Worm (Caenorhabditis elegans): Measurements from ENCODE around the gene F14F3.5.

Gene F14F3.5

DNA sequence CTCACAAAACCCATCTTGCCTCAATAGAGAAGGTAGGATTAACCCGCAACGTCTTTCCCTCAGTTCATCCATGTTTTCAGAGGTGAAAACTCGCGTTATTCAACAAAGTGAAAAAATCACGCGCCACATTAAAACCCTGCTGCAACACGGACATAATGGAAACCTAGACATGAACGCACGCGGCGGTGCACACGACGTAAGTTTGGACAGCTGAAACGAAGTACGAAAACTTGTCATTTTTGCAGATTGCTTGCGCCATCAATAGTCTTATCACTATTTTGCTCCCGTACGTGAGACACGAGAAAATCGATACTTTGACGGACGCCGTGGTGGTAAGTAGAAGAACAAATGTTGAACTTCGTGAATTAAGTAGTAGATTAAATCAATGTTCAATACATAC lies 1.6 kb downstream of the F14F3.5 start (continued):
- no peak for TF ChIP-seq ceh-28 (tag; optimal IDR thresholded peaks at IDR 0.05)
- TF ChIP-seq dve-1 (tag; optimal IDR thresholded peaks at IDR 0.05; ENCODE audit: insufficient read depth), result peak; percentile 50
- TF ChIP-seq tag-97 (GFP tag; IDR thresholded peaks at IDR 0.05), result no peak
- TF ChIP-seq F37D6.2 (tag; optimal IDR thresholded peaks at IDR 0.05), result no peak
- TF ChIP-seq Y5F2A.4 (GFP tag; optimal IDR thresholded peaks at IDR 0.05), result no peak
- peak; percentile 58 for TF ChIP-seq hlh-11 (tag; optimal IDR thresholded peaks at IDR 0.05)
- TF ChIP-seq Y105C5A.15 (GFP tag; IDR thresholded peaks at IDR 0.05), result no peak
- no peak for TF ChIP-seq php-3 (GFP tag; IDR thresholded peaks at IDR 0.05)
- TF ChIP-seq T26A8.4 (GFP tag; IDR thresholded peaks at IDR 0.05), result no peak
- TF ChIP-seq F10B5.3 (tag; optimal IDR thresholded peaks at IDR 0.05), result no peak
- no peak for TF ChIP-seq rbr-2 (tag; optimal IDR thresholded peaks at IDR 0.05)
- TF ChIP-seq nhr-11 (tag; optimal IDR thresholded peaks at IDR 0.05), result no peak
- no peak for TF ChIP-seq zag-1 (tag; optimal IDR thresholded peaks at IDR 0.05)
- no peak for TF ChIP-seq daf-16 (GFP tag; optimal IDR thresholded peaks at IDR 0.05)
- TF ChIP-seq daf-16 (tag; optimal IDR thresholded peaks at IDR 0.05), result peak; percentile 57
- no peak for TF ChIP-seq aly-2 (tag; optimal IDR thresholded peaks at IDR 0.05)
- TF ChIP-seq zip-2 (tag; optimal IDR thresholded peaks at IDR 0.05), result no peak
- TF ChIP-seq unc-130 (GFP tag; optimal IDR thresholded peaks at IDR 0.05), result no peak
- TF ChIP-seq hlh-30 (tag; optimal IDR thresholded peaks at IDR 0.05; ENCODE audit: insufficient read depth), result peak; percentile 67
- TF ChIP-seq ceh-82 (tag; optimal IDR thresholded peaks at IDR 0.05), result no peak
- no peak for TF ChIP-seq egl-43 (GFP tag; IDR thresholded peaks at IDR 0.05)
- no peak for TF ChIP-seq Y75B8A.6 (GFP tag; IDR thresholded peaks at IDR 0.05)

DNA sequence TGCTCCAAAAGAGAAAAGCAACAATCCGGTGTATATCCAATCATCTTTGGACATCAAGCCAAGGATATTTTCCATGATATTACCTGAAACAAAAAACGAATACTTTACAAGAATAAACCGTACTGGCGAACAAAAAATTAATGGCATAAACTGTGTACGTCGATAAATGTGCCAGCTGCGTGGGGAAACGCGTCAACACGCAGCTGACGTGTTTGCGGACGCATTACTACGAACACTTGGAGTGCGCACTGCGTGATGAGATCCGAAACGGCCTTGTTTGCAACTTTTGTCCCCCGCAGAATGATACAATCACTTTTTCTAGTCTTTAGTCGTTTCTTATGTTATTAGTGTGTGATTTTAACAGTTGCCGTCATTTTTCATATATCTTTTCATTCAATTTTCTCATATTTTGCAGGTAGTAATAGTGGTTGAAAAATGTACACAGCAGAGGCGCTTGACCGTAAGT lies 4.5 kb downstream of the F14F3.5 start, which contains the start of the genes mboa-7 and git-1:
mboa-7 (minus strand) TSS at position 83 of the 466 bp plus-strand sequence.
git-1 (plus strand) TSS at position 416 of the 466 bp plus-strand sequence.
- TF ChIP-seq nhr-42 (GFP tag; IDR thresholded peaks at IDR 0.05), result 0 out of 2 replicates have a peak, but pooled peaks have one; percentile 32
- no peak for TF ChIP-seq D1046.2 (GFP tag; IDR thresholded peaks at IDR 0.05)
- TF ChIP-seq skn-1 (tag; optimal IDR thresholded peaks at IDR 0.05), result no peak
- peak; percentile 74 for TF ChIP-seq hmg-1.1 (GFP tag; IDR thresholded peaks at IDR 0.05)
- TF ChIP-seq zip-11 (GFP tag; IDR thresholded peaks at IDR 0.05), result no peak
- no peak for TF ChIP-seq daf-8 (GFP tag; IDR thresholded peaks at IDR 0.05)
- TF ChIP-seq nhr-25 (tag; optimal IDR thresholded peaks at IDR 0.05; ENCODE audit: borderline replicate concordance, insufficient read depth), result peak; percentile 38
- TF ChIP-seq nhr-6 (tag; optimal IDR thresholded peaks at IDR 0.05), result peak; percentile 16
- TF ChIP-seq T26A8.4 (GFP tag; IDR thresholded peaks at IDR 0.05), result peak; percentile 27; the same call in 1 of the 2 replicates
- no peak for TF ChIP-seq saeg-2 (GFP tag; IDR thresholded peaks at IDR 0.05)
- TF ChIP-seq dpl-1 (GFP tag; optimal IDR thresholded peaks at IDR 0.05), result peak; percentile 51
- TF ChIP-seq zip-2 (tag; optimal IDR thresholded peaks at IDR 0.05), result no peak
- TF ChIP-seq nhr-11 (tag; optimal IDR thresholded peaks at IDR 0.05), result peak; percentile 9
- no peak for TF ChIP-seq daf-16 (GFP tag; optimal IDR thresholded peaks at IDR 0.05)
- TF ChIP-seq daf-16 (tag; optimal IDR thresholded peaks at IDR 0.05), result peak; percentile 38
- TF ChIP-seq cey-2 (tag; optimal IDR thresholded peaks at IDR 0.05; ENCODE audit: borderline replicate concordance, insufficient read depth), result no peak
- peak; percentile 77 for TF ChIP-seq mep-1 (tag; optimal IDR thresholded peaks at IDR 0.05)
- no peak for TF ChIP-seq madf-5 (GFP tag; IDR thresholded peaks at IDR 0.05)
- no peak for TF ChIP-seq mdt-29 (GFP tag; IDR thresholded peaks at IDR 0.05)
- TF ChIP-seq hlh-11 (tag; optimal IDR thresholded peaks at IDR 0.05), result peak; percentile 77
- TF ChIP-seq hlh-30 (tag; optimal IDR thresholded peaks at IDR 0.05; ENCODE audit: insufficient read depth), result peak; percentile 55
- TF ChIP-seq nhr-111 (GFP tag; optimal IDR thresholded peaks at IDR 0.05), result no peak
- no peak for TF ChIP-seq dmd-9 (GFP tag; IDR thresholded peaks at IDR 0.05)
- TF ChIP-seq mdl-1 (tag; optimal IDR thresholded peaks at IDR 0.05), result peak in 1 of 2 experiments; percentile 53
- peak in 1 of 2 experiments; percentile 65 for TF ChIP-seq lsy-2 (tag; optimal IDR thresholded peaks at IDR 0.05)
- TF ChIP-seq mes-2 (tag; optimal IDR thresholded peaks at IDR 0.05; ENCODE audit: poor library complexity, severe bottlenecking), result peak; percentile 73
- no peak for TF ChIP-seq F37D6.2 (tag; optimal IDR thresholded peaks at IDR 0.05)
- TF ChIP-seq ceh-82 (tag; optimal IDR thresholded peaks at IDR 0.05), result no peak
- peak; percentile 57 for TF ChIP-seq lin-13 (GFP tag; optimal IDR thresholded peaks at IDR 0.05)
- no peak for TF ChIP-seq lin-15B (tag; optimal IDR thresholded peaks at IDR 0.05)
- TF ChIP-seq nhr-77 (tag; optimal IDR thresholded peaks at IDR 0.05), result no peak
- no peak for TF ChIP-seq aly-2 (tag; optimal IDR thresholded peaks at IDR 0.05)
- no peak for TF ChIP-seq lim-7 (GFP tag; IDR thresholded peaks at IDR 0.05)
- no peak for TF ChIP-seq pha-4 (GFP tag; IDR thresholded peaks at IDR 0.05)
- TF ChIP-seq pha-4 (tag; optimal IDR thresholded peaks at IDR 0.05), result no peak
- no peak for TF ChIP-seq mxl-2 (GFP tag; conservative IDR thresholded peaks at IDR 0.05)
- TF ChIP-seq madf-9 (GFP tag; conservative IDR thresholded peaks at IDR 0.05), result no peak
